Worm (Caenorhabditis elegans): Measurements from ENCODE around the gene M03B6.5.

M03B6.5 gene

ce11 chrX:13833448-13833847, 10.3 kb upstream of the M03B6.5 start:
- TF ChIP-seq nhr-25 (tag; optimal IDR thresholded peaks at IDR 0.05): no peak
- peak; percentile 7 for TF ChIP-seq snpc-4 (tag; optimal IDR thresholded peaks at IDR 0.05)

DNA sequence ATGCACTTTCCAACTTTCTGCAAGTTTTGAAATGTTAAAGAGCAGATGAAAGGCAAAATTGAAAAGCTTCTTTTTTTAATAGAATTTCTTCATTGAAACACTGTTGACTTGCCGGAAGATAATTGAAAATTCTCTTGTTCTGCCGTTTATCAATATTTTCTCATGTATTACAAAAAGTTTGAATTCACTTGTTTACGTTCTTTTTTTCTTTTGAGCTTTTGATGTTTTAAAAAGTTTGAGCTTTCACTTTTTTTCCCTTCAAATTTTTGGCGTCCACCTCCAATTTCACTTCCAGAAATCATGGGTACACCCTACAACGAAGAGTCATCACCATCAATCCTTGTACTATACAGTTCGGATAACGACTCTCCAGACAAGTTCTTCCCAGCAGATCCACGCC, 9.6 kb upstream of the M03B6.5 start, which contains the start of gene F19D8.2:
TSS of gene F19D8.2 (plus strand) at position 301 of the 400 bp plus-strand sequence.
- no peak for TF ChIP-seq sem-4 (tag; optimal IDR thresholded peaks at IDR 0.05)
- TF ChIP-seq nhr-11 (tag; optimal IDR thresholded peaks at IDR 0.05): no peak
- TF ChIP-seq alr-1 (tag; optimal IDR thresholded peaks at IDR 0.05): no peak
- TF ChIP-seq ceh-16 (tag; optimal IDR thresholded peaks at IDR 0.05): no peak
- no peak for TF ChIP-seq nhr-12 (tag; optimal IDR thresholded peaks at IDR 0.05)
- no peak for TF ChIP-seq F13H6.1 (tag; optimal IDR thresholded peaks at IDR 0.05)
- TF ChIP-seq gmeb-1 (tag; optimal IDR thresholded peaks at IDR 0.05): no peak
- TF ChIP-seq ztf-4 (tag; optimal IDR thresholded peaks at IDR 0.05): no peak
- TF ChIP-seq ztf-1 (GFP tag; conservative IDR thresholded peaks at IDR 0.05): no peak
- no peak for TF ChIP-seq ceh-82 (tag; optimal IDR thresholded peaks at IDR 0.05)
- TF ChIP-seq zag-1 (tag; optimal IDR thresholded peaks at IDR 0.05): no peak
- TF ChIP-seq elt-3 (tag; optimal IDR thresholded peaks at IDR 0.05): no peak
- TF ChIP-seq lin-11 (tag; optimal IDR thresholded peaks at IDR 0.05): no peak
- no peak for TF ChIP-seq nhr-237 (tag; optimal IDR thresholded peaks at IDR 0.05)
- no peak for TF ChIP-seq egl-27 (tag; optimal IDR thresholded peaks at IDR 0.05)
- TF ChIP-seq sma-9 (GFP tag; optimal IDR thresholded peaks at IDR 0.05): no peak
- no peak for TF ChIP-seq sma-9 (tag; optimal IDR thresholded peaks at IDR 0.05)

DNA sequence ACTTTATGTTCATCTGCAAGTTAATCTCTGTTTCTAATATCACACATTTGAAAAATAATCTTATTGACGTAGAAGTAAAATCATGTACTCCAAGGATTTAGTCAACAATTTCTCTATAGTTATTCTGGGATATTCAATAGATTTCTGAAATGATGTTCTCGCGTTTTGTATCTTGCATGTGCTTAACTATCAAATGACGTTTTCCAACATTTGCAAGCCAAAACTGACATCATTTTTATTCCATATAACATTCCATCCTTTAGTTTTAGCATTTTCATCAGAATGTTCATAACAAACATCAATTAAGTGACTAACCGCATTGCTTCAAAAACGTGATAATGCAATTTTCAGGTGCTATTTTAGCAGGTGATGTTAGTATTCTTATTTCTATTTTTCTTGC, 5.8 kb upstream of the M03B6.5 start:
- TF ChIP-seq mbf-1 (tag; optimal IDR thresholded peaks at IDR 0.05) (no peak), nhr-77 (tag; optimal IDR thresholded peaks at IDR 0.05) (no peak), ceh-16 (tag; optimal IDR thresholded peaks at IDR 0.05) (no peak), nhr-11 (tag; optimal IDR thresholded peaks at IDR 0.05) (no peak), ztf-11 (tag; optimal IDR thresholded peaks at IDR 0.05) (no peak)

ce11 chrX:13840336-13840735, 3.4 kb upstream of the M03B6.5 start:
- TF ChIP-seq nhr-23 (tag; optimal IDR thresholded peaks at IDR 0.05) (no peak), zag-1 (tag; optimal IDR thresholded peaks at IDR 0.05) (no peak), unc-55 (GFP tag; optimal IDR thresholded peaks at IDR 0.05) (no peak), nhr-77 (tag; optimal IDR thresholded peaks at IDR 0.05) (no peak), ztf-1 (GFP tag; conservative IDR thresholded peaks at IDR 0.05) (no peak), aly-2 (tag; optimal IDR thresholded peaks at IDR 0.05) (no peak), nhr-129 (tag; optimal IDR thresholded peaks at IDR 0.05) (no peak), lin-13 (GFP tag; optimal IDR thresholded peaks at IDR 0.05) (no peak), peb-1 (tag; optimal IDR thresholded peaks at IDR 0.05) (no peak), ama-1 (optimal IDR thresholded peaks at IDR 0.05) (no peak), egl-27 (tag; optimal IDR thresholded peaks at IDR 0.05) (no peak), sma-3 (GFP tag; optimal IDR thresholded peaks at IDR 0.05) (no peak), ztf-11 (tag; optimal IDR thresholded peaks at IDR 0.05) (no peak), nhr-237 (tag; optimal IDR thresholded peaks at IDR 0.05) (no peak), sem-4 (tag; optimal IDR thresholded peaks at IDR 0.05) (no peak), blmp-1 (tag; optimal IDR thresholded peaks at IDR 0.05; ENCODE audit: insufficient read depth) (no peak), skn-1 (tag; optimal IDR thresholded peaks at IDR 0.05) (no peak), R02D3.7 (tag; optimal IDR thresholded peaks at IDR 0.05) (no peak), crh-2 (tag; optimal IDR thresholded peaks at IDR 0.05) (no peak)

DNA sequence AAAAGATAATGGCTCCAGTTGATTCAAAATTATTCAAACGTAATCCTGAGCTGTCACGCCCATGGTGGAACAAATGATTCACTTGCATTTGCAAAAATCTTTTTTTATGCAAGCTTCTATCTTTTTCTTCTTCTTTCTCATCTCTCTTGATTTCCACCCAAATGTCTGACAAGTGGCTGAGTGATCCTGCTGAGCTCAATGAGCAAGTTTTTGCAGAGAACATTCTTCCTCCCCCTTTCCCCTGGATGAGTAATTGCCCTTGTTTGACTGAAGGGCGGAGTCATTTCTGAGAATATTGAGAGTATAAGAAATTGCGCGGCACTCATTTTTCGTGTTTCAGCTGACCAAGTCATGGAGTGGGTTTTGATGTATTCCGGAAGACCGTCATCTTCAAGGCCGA, 2.5 kb upstream of the M03B6.5 start, which contains the start of gene M03B6.1:
TSS of gene M03B6.1 (plus strand) at position 334 of the 400 bp plus-strand sequence.
- peak; percentile 24 for TF ChIP-seq sma-9 (GFP tag; optimal IDR thresholded peaks at IDR 0.05)
- TF ChIP-seq sma-9 (tag; optimal IDR thresholded peaks at IDR 0.05): no peak
- no peak for TF ChIP-seq crh-2 (tag; optimal IDR thresholded peaks at IDR 0.05)
- TF ChIP-seq mab-5 (tag; optimal IDR thresholded peaks at IDR 0.05): no peak
- TF ChIP-seq dmd-4 (tag; optimal IDR thresholded peaks at IDR 0.05): no peak
- TF ChIP-seq unc-39 (tag; optimal IDR thresholded peaks at IDR 0.05): no peak

Data from whole organism, L2 larva.